Worm (Caenorhabditis elegans): ENCODE measurements around the gene arrd-9.

The arrd-9 gene

DNA sequence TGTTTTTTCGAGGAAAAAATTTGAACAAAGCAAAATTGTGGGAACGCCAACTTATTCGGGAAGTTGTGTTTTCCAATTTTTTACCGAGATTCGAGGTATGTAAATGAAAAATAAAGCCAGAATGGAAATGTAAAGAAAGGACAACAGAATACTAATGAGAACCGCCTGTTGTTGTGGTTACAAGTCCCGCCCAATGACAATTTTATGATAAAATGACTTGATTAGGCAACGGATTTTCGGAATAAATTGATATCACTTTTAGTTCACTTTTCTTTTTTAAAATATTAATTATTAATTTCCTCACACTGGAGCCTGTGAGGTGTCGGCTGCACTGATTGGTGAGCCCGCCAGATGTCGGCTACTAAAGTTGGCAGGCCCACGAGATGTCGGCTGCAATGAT is 48.4 kb downstream of the arrd-9 start, which contains the start of gene dct-12:
Gene dct-12, minus strand, starts transcription at position 101 of the 400 bp plus-strand sequence.
- no peak for TF ChIP-seq atf-7 (tag; optimal IDR thresholded peaks at IDR 0.05)
- TF ChIP-seq somi-1 (GFP tag; optimal IDR thresholded peaks at IDR 0.05) = no peak
- TF ChIP-seq snpc-4 (GFP tag; optimal IDR thresholded peaks at IDR 0.05) = no peak
- peak in 1 of 4 experiments; percentile 35 for TF ChIP-seq snpc-4 (tag; optimal IDR thresholded peaks at IDR 0.05)
- TF ChIP-seq lsy-27 (tag; optimal IDR thresholded peaks at IDR 0.05; ENCODE audit: borderline replicate concordance, insufficient read depth) = no peak

DNA sequence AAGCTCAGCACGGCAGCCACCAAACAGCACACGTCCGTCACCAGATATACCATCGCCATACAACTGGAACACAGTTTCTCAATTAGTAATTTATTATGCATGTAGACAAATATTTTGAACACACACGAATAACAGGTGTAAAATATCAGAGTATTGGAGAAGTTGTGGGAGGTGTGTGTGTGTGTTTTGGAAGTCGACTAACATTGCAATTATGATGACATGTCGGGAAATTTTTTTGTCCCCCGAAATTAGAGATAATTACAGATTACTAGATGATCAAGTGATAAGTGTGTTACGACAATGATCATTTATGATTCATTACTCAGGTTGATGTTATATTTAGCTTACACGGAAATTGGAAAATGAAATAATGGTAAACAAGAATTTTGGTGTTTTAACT is 51.0 kb downstream of the arrd-9 start, which contains the start of gene Y57A10C.8:
Gene Y57A10C.8, minus strand, starts transcription at position 101 of the 400 bp plus-strand sequence.
- no peak for TF ChIP-seq hlh-12 (tag; optimal IDR thresholded peaks at IDR 0.05)
- no peak for TF ChIP-seq lsy-27 (tag; optimal IDR thresholded peaks at IDR 0.05; ENCODE audit: borderline replicate concordance, insufficient read depth)
